Worm (Caenorhabditis elegans) whole organism, young adult: ENCODE data around the gene nex-1.
A peak's percentile ranks its signal among the peaks of the same experiment; 100 is the strongest.

Source experiments
- B0261.1 ChIP-seq: sonication (generic microtip); optimal IDR thresholded peaks from 2 replicates; lab custom pipeline; 2016; ENCODE audit warnings: mild to moderate bottlenecking, missing genetic modification characterization, moderate library complexity, missing compliant biosample characterization
- F23B12.7 ChIP-seq: sonication (generic microtip); optimal IDR thresholded peaks from 2 replicates; lab custom pipeline; 2017; ENCODE audit warnings: missing genetic modification characterization, mild to moderate bottlenecking, missing compliant biosample characterization, antibody characterized with exemption, moderate library complexity; ENCODE audit not compliant: insufficient read depth
- F37B4.10 ChIP-seq: fragments of 200-800 bp; sonication (Bioruptor generic); IDR thresholded peaks from 2 replicates; pipeline ENCODE4 v1.3.6; 2022; ENCODE audit warnings: missing genetic modification characterization, missing compliant biosample characterization
- F49E8.2 ChIP-seq: sonication (generic microtip); optimal IDR thresholded peaks from 3 replicates; lab custom pipeline; 2017; ENCODE audit warnings: missing genetic modification characterization, mild to moderate bottlenecking, missing compliant biosample characterization, antibody characterized with exemption, moderate library complexity; ENCODE audit not compliant: insufficient read depth
- K12H6.12 ChIP-seq: fragments of 200-800 bp; sonication (Bioruptor generic); optimal IDR thresholded peaks from 2 replicates; lab custom pipeline; 2018; ENCODE audit warnings: mild to moderate bottlenecking, missing genetic modification characterization, missing compliant biosample characterization
- T07F8.4 ChIP-seq: sonication (generic microtip); optimal IDR thresholded peaks from 2 replicates; lab custom pipeline; 2016; ENCODE audit warnings: mild to moderate bottlenecking, missing genetic modification characterization, moderate library complexity, missing compliant biosample characterization
- T26A5.8 ChIP-seq: sonication (generic microtip); optimal IDR thresholded peaks from 2 replicates; lab custom pipeline; 2016; ENCODE audit warnings: missing genetic modification characterization, missing compliant biosample characterization
- Y53G8AR.9 ChIP-seq: fragments of 200-800 bp; sonication (Bioruptor generic); conservative IDR thresholded peaks from 2 replicates; pipeline ENCODE4 v1.3.6; 2022; ENCODE audit warnings: missing genetic modification reagents, missing genetic modification characterization, missing compliant biosample characterization
- ZK185.1 ChIP-seq: sonication (generic microtip); optimal IDR thresholded peaks from 2 replicates; lab custom pipeline; 2016; ENCODE audit warnings: mild to moderate bottlenecking, missing genetic modification characterization, missing compliant biosample characterization; ENCODE audit not compliant: poor library complexity, severe bottlenecking
- ama-1 ChIP-seq, 3 experiments: fragments of 150-350 bp in 1 of 3; sonication (generic microtip) in 2 of 3; optimal IDR thresholded peaks; 2 replicates each; lab custom pipeline; 2014 to 2018; ENCODE audit warnings: missing biosample characterization in 2 of 3, missing genetic modification characterization in 2 of 3, missing genetic modification reagents in 2 of 3
- attf-5 ChIP-seq: fragments of 200-800 bp; sonication (Bioruptor generic); optimal IDR thresholded peaks from 2 replicates; lab custom pipeline; 2018; ENCODE audit warnings: mild to moderate bottlenecking, missing genetic modification characterization, missing compliant biosample characterization
- cebp-1 ChIP-seq, 2 experiments: fragments of 200-800 bp in 1 of 2; sonication (Bioruptor generic) in 1 of 2; sonication (generic microtip) in 1 of 2; IDR thresholded peaks in 1 of 2; optimal IDR thresholded peaks in 1 of 2; 2 replicates each; pipeline versions ENCODE4 v1.3.6 to Lab custom; 2017 to 2022; ENCODE audit warnings: missing compliant biosample characterization in 2 of 2, missing genetic modification characterization in 2 of 2, mild to moderate bottlenecking in 1 of 2, missing genetic modification reagents in 1 of 2, moderate library complexity in 1 of 2
- ceh-27 ChIP-seq: fragments of 200-800 bp; sonication (Bioruptor generic); optimal IDR thresholded peaks from 2 replicates; lab custom pipeline; 2018; ENCODE audit warnings: mild to moderate bottlenecking, missing genetic modification characterization, moderate library complexity, missing compliant biosample characterization
- ceh-58 ChIP-seq: fragments of 200-800 bp; sonication (Bioruptor generic); IDR thresholded peaks from 2 replicates; pipeline ENCODE4 v1.3.6; 2022; ENCODE audit warnings: missing genetic modification characterization, missing compliant biosample characterization
- ceh-91 ChIP-seq: fragments of 200-800 bp; sonication (Bioruptor generic); IDR thresholded peaks from 2 replicates; pipeline ENCODE4 v1.3.6; 2022; ENCODE audit warnings: missing genetic modification reagents, missing genetic modification characterization, missing compliant biosample characterization
- dox-1 ChIP-seq: fragments of 200-800 bp; sonication (Bioruptor generic); IDR thresholded peaks from 2 replicates; pipeline ENCODE4 v1.3.6; 2022; ENCODE audit warnings: missing genetic modification reagents, missing genetic modification characterization, missing compliant biosample characterization
- dpl-1 ChIP-seq: fragments of 150-350 bp; optimal IDR thresholded peaks from 2 replicates; lab custom pipeline; 2014; ENCODE audit warnings: missing biosample characterization, missing genetic modification reagents, missing genetic modification characterization
- ekl-4 ChIP-seq: fragments of 200-800 bp; sonication (Bioruptor generic); IDR thresholded peaks from 2 replicates; pipeline ENCODE4 v1.3.6; 2022; ENCODE audit warnings: missing genetic modification reagents, missing genetic modification characterization, missing compliant biosample characterization
- fkh-3 ChIP-seq: sonication (generic microtip); optimal IDR thresholded peaks from 2 replicates; lab custom pipeline; 2016; ENCODE audit warnings: mild to moderate bottlenecking, missing genetic modification characterization, missing compliant biosample characterization
- hlh-12 ChIP-seq: sonication (generic microtip); optimal IDR thresholded peaks from 2 replicates; lab custom pipeline; 2016; ENCODE audit warnings: missing genetic modification characterization, missing compliant biosample characterization
- hmg-20 ChIP-seq: fragments of 200-800 bp; sonication (Bioruptor generic); IDR thresholded peaks from 2 replicates; pipeline ENCODE4 v1.3.6; 2022; ENCODE audit warnings: missing genetic modification reagents, missing genetic modification characterization, missing compliant biosample characterization
- lin-35 ChIP-seq, 3 experiments: fragments of 150-350 bp in 2 of 3; sonication (generic microtip) in 1 of 3; optimal IDR thresholded peaks; 2 replicates each; lab custom pipeline; 2014 to 2018; ENCODE audit warnings: missing biosample characterization in 3 of 3, missing genetic modification characterization in 3 of 3, missing genetic modification reagents in 3 of 3
- madf-3 ChIP-seq: fragments of 200-800 bp; sonication (Bioruptor generic); IDR thresholded peaks from 2 replicates; pipeline ENCODE4 v1.3.6; 2022; ENCODE audit warnings: missing genetic modification reagents, missing genetic modification characterization, missing compliant biosample characterization
- mel-28 ChIP-seq: sonication (generic microtip); optimal IDR thresholded peaks from 2 replicates; lab custom pipeline; 2016; ENCODE audit warnings: borderline replicate concordance, mild to moderate bottlenecking, missing genetic modification characterization, missing compliant biosample characterization
- mxl-1 ChIP-seq: sonication (generic microtip); optimal IDR thresholded peaks from 2 replicates; lab custom pipeline; 2016; ENCODE audit warnings: missing genetic modification characterization, missing compliant biosample characterization
- nhr-90 ChIP-seq: sonication (generic microtip); optimal IDR thresholded peaks from 2 replicates; lab custom pipeline; 2016; ENCODE audit warnings: missing genotype, mild to moderate bottlenecking, missing genetic modification characterization, missing compliant biosample characterization
- pbrm-1 ChIP-seq: fragments of 200-800 bp; sonication (Bioruptor generic); IDR thresholded peaks from 2 replicates; pipeline ENCODE4 v1.3.6; 2022; ENCODE audit warnings: missing genetic modification reagents, missing genetic modification characterization, missing compliant biosample characterization
- pha-4 ChIP-seq: fragments of 150-350 bp; sonication (generic microtip); optimal IDR thresholded peaks from 2 replicates; lab custom pipeline; 2014; ENCODE audit warnings: missing biosample characterization, missing genetic modification reagents, missing genetic modification characterization
- rec-8 ChIP-seq, 2 experiments: sonication (generic microtip); optimal IDR thresholded peaks; 2 replicates each; lab custom pipeline; 2016; ENCODE audit warnings: mild to moderate bottlenecking in 2 of 2, missing genetic modification characterization in 2 of 2, missing genetic modification reagents in 2 of 2, missing genotype in 2 of 2, missing biosample characterization in 1 of 2, missing compliant biosample characterization in 1 of 2, moderate library complexity in 1 of 2
- snpc-1.1 ChIP-seq: sonication (generic microtip); optimal IDR thresholded peaks from 2 replicates; lab custom pipeline; 2017; ENCODE audit warnings: missing genetic modification characterization, mild to moderate bottlenecking, missing compliant biosample characterization, antibody characterized with exemption, moderate library complexity, missing genotype, missing genetic modification reagents; ENCODE audit not compliant: insufficient read depth
- snpc-1.3 ChIP-seq: sonication (generic microtip); optimal IDR thresholded peaks from 2 replicates; lab custom pipeline; 2017; ENCODE audit warnings: missing genetic modification characterization, mild to moderate bottlenecking, missing compliant biosample characterization, antibody characterized with exemption, moderate library complexity, missing genotype, missing genetic modification reagents; ENCODE audit not compliant: insufficient read depth
- sptf-2 ChIP-seq: fragments of 200-800 bp; sonication (Bioruptor generic); optimal IDR thresholded peaks from 2 replicates; lab custom pipeline; 2018; ENCODE audit warnings: mild to moderate bottlenecking, missing genetic modification characterization, missing compliant biosample characterization
- tbp1 ChIP-seq: fragments of 200-800 bp; sonication (Bioruptor generic); optimal IDR thresholded peaks from 2 replicates; lab custom pipeline; 2018; ENCODE audit warnings: mild to moderate bottlenecking, missing genetic modification characterization, missing compliant biosample characterization
- ztf-28 ChIP-seq: fragments of 200-800 bp; sonication (Bioruptor generic); IDR thresholded peaks from 2 replicates; pipeline ENCODE4 v1.3.6; 2022; ENCODE audit warnings: missing genetic modification reagents, missing genetic modification characterization, missing compliant biosample characterization

Gene nex-1

DNA sequence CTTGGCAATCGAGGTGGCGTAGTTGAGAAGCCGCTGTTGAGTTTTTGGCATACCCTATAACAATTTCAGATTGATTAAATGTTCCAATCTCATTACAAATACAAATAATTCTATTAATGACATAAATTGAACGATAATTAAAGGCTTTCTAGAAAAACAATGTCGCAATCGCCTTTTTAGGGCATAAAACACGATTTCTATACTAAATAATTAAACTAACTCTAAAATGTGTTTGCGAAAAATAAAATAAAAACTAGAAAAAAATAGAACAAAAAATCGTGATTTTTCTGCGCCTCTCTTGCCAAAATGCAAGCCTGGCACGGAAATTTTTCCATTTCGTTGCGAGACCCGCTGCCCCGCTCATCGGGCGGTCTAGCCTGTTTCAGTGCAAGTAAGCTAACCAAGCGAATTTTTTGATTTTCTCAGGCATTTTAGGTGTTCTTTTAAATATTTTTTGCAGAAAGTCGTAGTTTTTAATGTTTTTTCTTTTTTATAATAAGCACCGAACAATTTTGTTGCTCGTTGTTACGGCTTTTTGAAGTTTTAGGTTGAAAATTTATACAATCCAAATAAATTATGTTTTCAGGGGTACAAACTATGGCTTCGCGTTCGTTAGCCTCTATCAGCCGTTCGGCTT, 2.5 kb downstream of the nex-1 start, which contains the start of the genes C34E10.12, C34E10.10 and atp-2 (continued):
- peak; percentile 82 for TF ChIP-seq attf-5 (GFP tag; lab: Kevin White, UChicago)
- no peak for TF ChIP-seq rec-8 (tag; optimal IDR thresholded peaks at IDR 0.05; lab: Kevin White, UChicago)
- peak in 1 of 3 experiments; percentile 76 for TF ChIP-seq lin-35 (GFP tag; optimal IDR thresholded peaks at IDR 0.05; lab: Kevin White, UChicago)
- TF ChIP-seq snpc-1.3, result peak; percentile 62
- peak; percentile 48 for TF ChIP-seq snpc-1.1 (tag; lab: Kevin White, UChicago)
- TF ChIP-seq pha-4 (tag; lab: Kevin White, UChicago), result peak; percentile 11
- peak; percentile 61 for TF ChIP-seq tbp1 (GFP tag; lab: Kevin White, UChicago)
- peak; percentile 72 for TF ChIP-seq F49E8.2 (tag; lab: Kevin White, UChicago)
- TF ChIP-seq nhr-90, result no peak
- TF ChIP-seq ceh-27, result peak; percentile 58
- no peak for TF ChIP-seq ceh-58 (GFP tag; lab: Robert Waterston, UW)
- TF ChIP-seq pbrm-1, result peak; percentile 50; the same call in 1 of the 2 replicates
- no peak for TF ChIP-seq cebp-1 (GFP tag; IDR thresholded peaks at IDR 0.05; lab: Robert Waterston, UW)
- peak; percentile 59 for TF ChIP-seq cebp-1 (tag; optimal IDR thresholded peaks at IDR 0.05; lab: Kevin White, UChicago)
- TF ChIP-seq F23B12.7, result peak; percentile 87
- TF ChIP-seq ama-1 (optimal IDR thresholded peaks at IDR 0.05; lab: Kevin White, UChicago), result no peak
- TF ChIP-seq ama-1 (GFP tag; optimal IDR thresholded peaks at IDR 0.05; lab: Kevin White, UChicago), result no peak
- TF ChIP-seq dpl-1, result peak; percentile 58

ce11 chrIII:5228839-5229238, 3.4 kb downstream of the nex-1 start:
- no peak for TF ChIP-seq F23B12.7
- no peak for TF ChIP-seq B0261.1 (tag; lab: Kevin White, UChicago)
- TF ChIP-seq T07F8.4 (tag; lab: Kevin White, UChicago), result no peak
- no peak for TF ChIP-seq K12H6.12 (tag; lab: Kevin White, UChicago)
- TF ChIP-seq snpc-1.3, result no peak
- TF ChIP-seq ZK185.1 (tag; lab: Kevin White, UChicago), result no peak
- no peak for TF ChIP-seq mxl-1 (tag; lab: Kevin White, UChicago)
- TF ChIP-seq ceh-91 (GFP tag; lab: Robert Waterston, UW), result no peak
- no peak for TF ChIP-seq T26A5.8 (tag; lab: Kevin White, UChicago)
- TF ChIP-seq fkh-3 (tag; lab: Kevin White, UChicago), result no peak
- TF ChIP-seq nhr-90, result no peak
- TF ChIP-seq ekl-4 (GFP tag; lab: Robert Waterston, UW), result no peak
- no peak for TF ChIP-seq dox-1 (GFP tag; lab: Robert Waterston, UW)
- TF ChIP-seq hmg-20, result no peak
- TF ChIP-seq ztf-28, result no peak

- TF ChIP-seq hlh-12 (tag; lab: Kevin White, UChicago), result no peak
- TF ChIP-seq madf-3 (GFP tag; lab: Robert Waterston, UW), result 0 out of 2 replicates have a peak, but pooled peaks have one; percentile 28
- 0 out of 2 replicates have a peak, but pooled peaks have one; percentile 27 for TF ChIP-seq F37B4.10 (GFP tag; lab: Robert Waterston, UW)
- peak; percentile 34; the same call in 1 of the 2 replicates for TF ChIP-seq Y53G8AR.9 (GFP tag; lab: Robert Waterston, UW)
- TF ChIP-seq ceh-58 (GFP tag; lab: Robert Waterston, UW), result 0 out of 2 replicates have a peak, but pooled peaks have one; percentile 60
- TF ChIP-seq sptf-2 (GFP tag; lab: Kevin White, UChicago), result no peak
- no peak for TF ChIP-seq T07F8.4 (tag; lab: Kevin White, UChicago)
- TF ChIP-seq ZK185.1 (tag; lab: Kevin White, UChicago), result peak; percentile 4
- TF ChIP-seq mel-28 (tag; lab: Kevin White, UChicago), result no peak
Measured at ce11 chrIII:5229511-5230250, 4.3 kb downstream of the nex-1 start.
